Worm (Caenorhabditis elegans) whole organism, L1 larva: ENCODE results near the gene mrpl-12.
A peak's percentile ranks its signal among the peaks of the same experiment; 100 is the strongest.

Source experiments
- C04F5.9 ChIP-seq: sonication (generic microtip); optimal IDR thresholded peaks from 2 replicates; lab custom pipeline; 2016; ENCODE audit warnings: missing genetic modification characterization, missing compliant biosample characterization
- C16A3.4 ChIP-seq: fragments of 150-350 bp; optimal IDR thresholded peaks from 2 replicates; lab custom pipeline; 2014; ENCODE audit warnings: missing biosample characterization, missing genetic modification characterization
- aly-2 ChIP-seq: fragments of 150-350 bp; optimal IDR thresholded peaks from 2 replicates; lab custom pipeline; 2014; ENCODE audit warnings: missing biosample characterization, missing genetic modification characterization
- ceh-82 ChIP-seq, 3 experiments: fragments of 150-350 bp in 1 of 3; sonication (generic microtip) in 2 of 3; optimal IDR thresholded peaks; 2 replicates each; lab custom pipeline; 2014 to 2017; ENCODE audit warnings: missing biosample characterization in 3 of 3, missing genetic modification characterization in 3 of 3
- ceh-90 ChIP-seq: sonication (generic microtip); optimal IDR thresholded peaks from 2 replicates; lab custom pipeline; 2016; ENCODE audit warnings: missing genetic modification characterization, missing compliant biosample characterization
- dpl-1 ChIP-seq, 3 experiments: fragments of 150-350 bp in 2 of 3; sonication (generic microtip) in 1 of 3; optimal IDR thresholded peaks; 2 replicates each; lab custom pipeline; 2014 to 2017; ENCODE audit warnings: missing biosample characterization in 3 of 3, missing genetic modification characterization in 3 of 3, missing genetic modification reagents in 3 of 3
- dsc-1 ChIP-seq: sonication (generic microtip); optimal IDR thresholded peaks from 2 replicates; lab custom pipeline; 2016; ENCODE audit warnings: mild to moderate bottlenecking, missing genetic modification characterization, missing compliant biosample characterization
- efl-1 ChIP-seq, 4 experiments: fragments of 150-350 bp; optimal IDR thresholded peaks in 3 of 4; peaks in 1 of 4; 1 replicate in 1 of 4; 2 replicates in 3 of 4; lab custom pipeline; 2014; ENCODE audit warnings: missing biosample characterization in 2 of 4, missing genetic modification characterization in 2 of 4, missing genetic modification reagents in 2 of 4
- efl-3 ChIP-seq: fragments of 200-800 bp; sonication (Bioruptor generic); optimal IDR thresholded peaks from 2 replicates; lab custom pipeline; 2018; ENCODE audit warnings: mild to moderate bottlenecking, missing genetic modification characterization, missing compliant biosample characterization
- egl-13 ChIP-seq: sonication (generic microtip); optimal IDR thresholded peaks from 2 replicates; lab custom pipeline; 2016; ENCODE audit warnings: missing genotype, missing genetic modification reagents, missing genetic modification characterization, missing compliant biosample characterization
- egl-27 ChIP-seq, 2 experiments: fragments of 150-350 bp in 1 of 2; sonication (generic microtip); optimal IDR thresholded peaks; 3 replicates each; lab custom pipeline; 2017 to 2018; ENCODE audit warnings: missing biosample characterization in 2 of 2, missing genetic modification characterization in 2 of 2, missing genetic modification reagents in 2 of 2
- elt-3 ChIP-seq, 6 experiments: fragments of 150-350 bp in 1 of 6; sonication (generic microtip); optimal IDR thresholded peaks; 2 replicates each; lab custom pipeline; 2017 to 2018; ENCODE audit warnings: missing biosample characterization in 6 of 6, missing genetic modification characterization in 6 of 6, inconsistent platforms in 1 of 6
- ets-5 ChIP-seq: fragments of 200-800 bp; sonication (Bioruptor generic); IDR thresholded peaks from 2 replicates; pipeline ENCODE4 v1.3.6; 2022; ENCODE audit warnings: missing genetic modification characterization, missing compliant biosample characterization
- fkh-10 ChIP-seq: sonication (generic microtip); optimal IDR thresholded peaks from 2 replicates; lab custom pipeline; 2017; ENCODE audit warnings: missing biosample characterization, missing genetic modification reagents, missing genetic modification characterization
- fkh-4 ChIP-seq: sonication (generic microtip); optimal IDR thresholded peaks from 2 replicates; lab custom pipeline; 2016; ENCODE audit warnings: missing compliant biosample characterization, missing genetic modification characterization, borderline replicate concordance
- grh-1 ChIP-seq: fragments of 200-800 bp; sonication (Bioruptor generic); IDR thresholded peaks from 2 replicates; pipeline ENCODE4 v1.3.6; 2022; ENCODE audit warnings: missing genetic modification reagents, missing genetic modification characterization, missing compliant biosample characterization
- hlh-17 ChIP-seq: fragments of 200-800 bp; sonication (Bioruptor generic); optimal IDR thresholded peaks from 2 replicates; lab custom pipeline; 2018; ENCODE audit warnings: missing genetic modification characterization, mild to moderate bottlenecking, missing compliant biosample characterization, moderate library complexity, borderline replicate concordance
- hlh-4 ChIP-seq: sonication (generic microtip); optimal IDR thresholded peaks from 2 replicates; lab custom pipeline; 2016; ENCODE audit warnings: mild to moderate bottlenecking, missing genetic modification characterization, missing compliant biosample characterization
- hpl-2 ChIP-seq: fragments of 150-350 bp; optimal IDR thresholded peaks from 2 replicates; lab custom pipeline; 2014; ENCODE audit warnings: missing biosample characterization, missing genetic modification reagents, missing genetic modification characterization
- irx-1 ChIP-seq: sonication (generic microtip); optimal IDR thresholded peaks from 2 replicates; lab custom pipeline; 2016; ENCODE audit warnings: missing genetic modification characterization, missing compliant biosample characterization
- lin-13 ChIP-seq: fragments of 150-350 bp; optimal IDR thresholded peaks from 2 replicates; lab custom pipeline; 2014; ENCODE audit warnings: missing biosample characterization, missing genetic modification reagents, missing genetic modification characterization
- lin-14 ChIP-seq: fragments of 200-800 bp; sonication (Bioruptor generic); optimal IDR thresholded peaks from 2 replicates; lab custom pipeline; 2018; ENCODE audit warnings: mild to moderate bottlenecking, missing genetic modification characterization, moderate library complexity, missing compliant biosample characterization
- lin-15B ChIP-seq: fragments of 150-350 bp; sonication (generic microtip); optimal IDR thresholded peaks from 3 replicates; lab custom pipeline; 2014; ENCODE audit warnings: missing biosample characterization, missing genetic modification characterization
- lin-39 ChIP-seq: fragments of 150-350 bp; optimal IDR thresholded peaks from 2 replicates; lab custom pipeline; 2014; ENCODE audit warnings: missing biosample characterization, missing genetic modification reagents, missing genetic modification characterization
- lsy-2 ChIP-seq, 2 experiments: fragments of 150-350 bp; optimal IDR thresholded peaks; 2 replicates each; lab custom pipeline; 2014; ENCODE audit warnings: missing biosample characterization in 2 of 2, missing genetic modification characterization in 2 of 2
- mab-9 ChIP-seq: fragments of 200-800 bp; sonication (Bioruptor generic); IDR thresholded peaks from 2 replicates; pipeline ENCODE4 v1.3.6; 2022; ENCODE audit warnings: missing genetic modification reagents, missing genetic modification characterization, missing compliant biosample characterization
- mdl-1 ChIP-seq, 2 experiments: fragments of 150-350 bp; optimal IDR thresholded peaks; 2 replicates each; lab custom pipeline; 2014 to 2017; ENCODE audit warnings: missing biosample characterization in 2 of 2, missing genetic modification characterization in 2 of 2, inconsistent platforms in 1 of 2
- mef-2 ChIP-seq: fragments of 150-350 bp; optimal IDR thresholded peaks from 2 replicates; lab custom pipeline; 2014; ENCODE audit warnings: missing biosample characterization, missing genetic modification characterization
- nhr-11 ChIP-seq: fragments of 150-350 bp; optimal IDR thresholded peaks from 2 replicates; lab custom pipeline; 2014; ENCODE audit warnings: missing biosample characterization, missing genetic modification characterization
- nhr-28 ChIP-seq: fragments of 150-350 bp; optimal IDR thresholded peaks from 2 replicates; lab custom pipeline; 2014; ENCODE audit warnings: missing biosample characterization, missing genetic modification characterization
- nhr-71 ChIP-seq: sonication (generic microtip); optimal IDR thresholded peaks from 2 replicates; lab custom pipeline; 2016; ENCODE audit warnings: mild to moderate bottlenecking, missing genetic modification characterization, moderate library complexity, missing compliant biosample characterization
- nhr-76 ChIP-seq: sonication (generic microtip); optimal IDR thresholded peaks from 2 replicates; lab custom pipeline; 2017; ENCODE audit warnings: missing biosample characterization, missing genetic modification characterization
- nhr-77 ChIP-seq: fragments of 150-350 bp; optimal IDR thresholded peaks from 2 replicates; lab custom pipeline; 2014; ENCODE audit warnings: missing biosample characterization, missing genetic modification characterization
- nhr-84 ChIP-seq: sonication (generic microtip); optimal IDR thresholded peaks from 2 replicates; lab custom pipeline; 2017; ENCODE audit warnings: missing biosample characterization, missing genetic modification characterization
- nhr-85 ChIP-seq: sonication (generic microtip); peaks from one replicate; lab custom pipeline; 2016; ENCODE audit warnings: missing genetic modification characterization, inconsistent platforms, missing compliant biosample characterization
- pax-3 ChIP-seq: fragments of 200-800 bp; sonication (Bioruptor generic); optimal IDR thresholded peaks from 2 replicates; lab custom pipeline; 2018; ENCODE audit warnings: mild to moderate bottlenecking, missing genetic modification characterization, moderate library complexity, missing compliant biosample characterization
- rnt-1 ChIP-seq: sonication (generic microtip); optimal IDR thresholded peaks from 2 replicates; lab custom pipeline; 2016; ENCODE audit warnings: mild to moderate bottlenecking, missing genetic modification characterization, moderate library complexity, missing compliant biosample characterization
- skn-1 ChIP-seq: fragments of 150-350 bp; optimal IDR thresholded peaks from 2 replicates; lab custom pipeline; 2014; ENCODE audit warnings: missing biosample characterization, missing genetic modification characterization
- snpc-4 ChIP-seq: fragments of 150-350 bp; optimal IDR thresholded peaks from 2 replicates; lab custom pipeline; 2014; ENCODE audit warnings: missing biosample characterization, missing genetic modification characterization
- snu-23 ChIP-seq: sonication (generic microtip); optimal IDR thresholded peaks from 2 replicates; lab custom pipeline; 2016; ENCODE audit warnings: missing genetic modification characterization, missing compliant biosample characterization
- sox-4 ChIP-seq: sonication (generic microtip); optimal IDR thresholded peaks from 2 replicates; lab custom pipeline; 2016; ENCODE audit warnings: missing genetic modification characterization, missing compliant biosample characterization
- sptf-1 ChIP-seq: fragments of 150-350 bp; optimal IDR thresholded peaks from 2 replicates; lab custom pipeline; 2014; ENCODE audit warnings: missing biosample characterization, missing genetic modification characterization
- swsn-7 ChIP-seq: sonication (generic microtip); optimal IDR thresholded peaks from 2 replicates; lab custom pipeline; 2016; ENCODE audit warnings: missing genetic modification characterization, missing compliant biosample characterization
- tbx-2 ChIP-seq: sonication (generic microtip); optimal IDR thresholded peaks from 2 replicates; lab custom pipeline; 2016; ENCODE audit warnings: missing genetic modification characterization, missing compliant biosample characterization
- unc-62 ChIP-seq: fragments of 150-350 bp; optimal IDR thresholded peaks from 2 replicates; lab custom pipeline; 2014; ENCODE audit warnings: missing biosample characterization, missing genetic modification reagents, missing genetic modification characterization
- unc-98 ChIP-seq: fragments of 200-800 bp; sonication (Bioruptor generic); IDR thresholded peaks from 2 replicates; pipeline ENCODE4 v1.3.6; 2022; ENCODE audit warnings: missing genetic modification characterization, missing compliant biosample characterization
- xbp-1 ChIP-seq: sonication (generic microtip); optimal IDR thresholded peaks from 2 replicates; lab custom pipeline; 2016; ENCODE audit warnings: missing genetic modification characterization, missing compliant biosample characterization
- zip-4 ChIP-seq: fragments of 200-800 bp; sonication (Bioruptor generic); optimal IDR thresholded peaks from 2 replicates; lab custom pipeline; 2018; ENCODE audit warnings: mild to moderate bottlenecking, missing genetic modification characterization, moderate library complexity, missing compliant biosample characterization
- ztf-11 ChIP-seq, 2 experiments: sonication (generic microtip); optimal IDR thresholded peaks; 2 replicates each; lab custom pipeline; 2016 to 2017; ENCODE audit warnings: missing genetic modification characterization in 2 of 2, missing biosample characterization in 1 of 2, missing compliant biosample characterization in 1 of 2

mrpl-12 gene

ce11 chrIII:10742382-10742860, 34.9 kb downstream of the mrpl-12 start, which contains the start of the genes tbb-1 and rib-2 (continued):
- TF ChIP-seq mdl-1 (tag; optimal IDR thresholded peaks at IDR 0.05; lab: Kevin White, UChicago) (peak in 1 of 2 experiments; percentile 65), snu-23 (GFP tag; lab: Kevin White, UChicago) (peak; percentile 76), tbx-2 (tag; lab: Kevin White, UChicago) (peak; percentile 48), egl-13 (tag; lab: Kevin White, UChicago) (no peak), ets-5 (GFP tag; lab: Robert Waterston, UW) (no peak), fkh-10 (GFP tag; lab: Kevin White, UChicago) (peak; percentile 7), efl-1 (optimal IDR thresholded peaks at IDR 0.05; lab: Kevin White, UChicago) (peak; percentile 81 to 86), efl-1 (GFP tag; optimal IDR thresholded peaks at IDR 0.05 in 1 of 2; lab: Kevin White, UChicago) (peak; percentile 84 to 98), nhr-77 (tag; lab: Kevin White, UChicago) (peak; percentile 63), lin-39 (tag; lab: Kevin White, UChicago) (no peak), zip-4 (no peak), fkh-4 (tag; lab: Kevin White, UChicago) (no peak), unc-98 (GFP tag; lab: Robert Waterston, UW) (no peak), swsn-7 (tag; lab: Kevin White, UChicago) (peak; percentile 21), aly-2 (tag; lab: Kevin White, UChicago) (no peak), lsy-2 (tag; optimal IDR thresholded peaks at IDR 0.05; lab: Kevin White, UChicago) (peak; percentile 55 to 84), lin-15B (tag; lab: Kevin White, UChicago) (peak; percentile 90), unc-62 (GFP tag; lab: Kevin White, UChicago) (no peak), sptf-1 (no peak), nhr-76 (no peak), hlh-4 (tag; lab: Kevin White, UChicago) (no peak), nhr-85 (tag; lab: Kevin White, UChicago) (peak; percentile 79), xbp-1 (peak; percentile 57), C16A3.4 (peak; percentile 54), ceh-82 (tag; optimal IDR thresholded peaks at IDR 0.05; lab: Kevin White, UChicago) (peak; percentile 30 to 78 (median 45)), nhr-84 (no peak), pax-3 (tag; lab: Kevin White, UChicago) (no peak), lin-14 (GFP tag; lab: Kevin White, UChicago) (peak; percentile 85), dpl-1 (GFP tag; optimal IDR thresholded peaks at IDR 0.05; lab: Kevin White, UChicago) (peak; percentile 85 to 91 (median 86)), hpl-2 (GFP tag; lab: Kevin White, UChicago) (no peak), egl-27 (tag; optimal IDR thresholded peaks at IDR 0.05; lab: Kevin White, UChicago) (no peak), nhr-11 (tag; lab: Kevin White, UChicago) (no peak), lin-13 (GFP tag; lab: Kevin White, UChicago) (peak; percentile 52), skn-1 (peak; percentile 71), mab-9 (GFP tag; lab: Robert Waterston, UW) (no peak), C04F5.9 (tag; lab: Kevin White, UChicago) (no peak), irx-1 (tag; lab: Kevin White, UChicago) (no peak), nhr-28 (tag; lab: Kevin White, UChicago) (no peak), ztf-11 (tag; optimal IDR thresholded peaks at IDR 0.05; lab: Kevin White, UChicago) (no peak), nhr-71 (peak; percentile 73), rnt-1 (tag; lab: Kevin White, UChicago) (peak; percentile 54), sox-4 (tag; lab: Kevin White, UChicago) (no peak), mef-2 (tag; lab: Kevin White, UChicago) (no peak), efl-3 (GFP tag; lab: Kevin White, UChicago) (no peak), hlh-17 (GFP tag; lab: Kevin White, UChicago) (no peak), snpc-4 (peak; percentile 65), ceh-90 (tag; lab: Kevin White, UChicago) (no peak), elt-3 (tag; optimal IDR thresholded peaks at IDR 0.05; lab: Kevin White, UChicago) (peak in 2 of 6 experiments; percentile 44 to 62), dsc-1 (tag; lab: Kevin White, UChicago) (no peak), grh-1 (GFP tag; lab: Robert Waterston, UW) (no peak)
